Worm (Caenorhabditis elegans) whole organism, early embryonic: ENCODE results near the gene nhr-90.

Experiments
- F13C5.2 ChIP-seq: sonication (generic microtip); optimal IDR thresholded peaks from 2 replicates; lab custom pipeline; 2017; ENCODE audit warnings: mild to moderate bottlenecking, missing genetic modification characterization, inconsistent platforms, missing compliant biosample characterization
- aly-1 ChIP-seq: sonication (generic microtip); optimal IDR thresholded peaks from 2 replicates; lab custom pipeline; 2016; ENCODE audit warnings: missing genetic modification characterization, missing compliant biosample characterization
- ama-1 ChIP-seq: fragments of 150-350 bp; optimal IDR thresholded peaks from 2 replicates; lab custom pipeline; 2014
- ceh-13 ChIP-seq: fragments of 200-800 bp; sonication (Bioruptor generic); optimal IDR thresholded peaks from 2 replicates; lab custom pipeline; 2018; ENCODE audit warnings: mild to moderate bottlenecking, missing genetic modification characterization, missing compliant biosample characterization
- ceh-36 ChIP-seq: sonication (generic microtip); optimal IDR thresholded peaks from 2 replicates; lab custom pipeline; 2016; ENCODE audit warnings: missing genetic modification characterization, inconsistent platforms, missing compliant biosample characterization
- ets-7 ChIP-seq: sonication (generic microtip); optimal IDR thresholded peaks from 2 replicates; lab custom pipeline; 2016; ENCODE audit warnings: missing genotype, missing genetic modification characterization, missing compliant biosample characterization
- flt-1 ChIP-seq: fragments of 200-800 bp; sonication (Bioruptor generic); IDR thresholded peaks from 2 replicates; pipeline ENCODE4 v1.3.6; 2022; ENCODE audit warnings: missing genetic modification characterization, missing compliant biosample characterization
- hmbx-1 ChIP-seq: sonication (generic microtip); optimal IDR thresholded peaks from 2 replicates; lab custom pipeline; 2016; ENCODE audit warnings: mild to moderate bottlenecking, missing genetic modification characterization, missing compliant biosample characterization
- hmg-4 ChIP-seq: fragments of 200-800 bp; sonication (Bioruptor generic); optimal IDR thresholded peaks from 2 replicates; lab custom pipeline; 2018; ENCODE audit warnings: mild to moderate bottlenecking, missing genetic modification characterization, missing compliant biosample characterization
- scrt-1 ChIP-seq: fragments of 200-800 bp; sonication (Bioruptor generic); IDR thresholded peaks from 2 replicates; pipeline ENCODE4 v1.3.6; 2022; ENCODE audit warnings: missing genetic modification characterization, missing compliant biosample characterization
- sea-1 ChIP-seq: fragments of 200-800 bp; sonication (Bioruptor generic); conservative IDR thresholded peaks from 2 replicates; pipeline ENCODE4 v1.3.6; 2022; ENCODE audit warnings: missing genetic modification characterization, missing compliant biosample characterization
- tbx-11 ChIP-seq: fragments of 200-800 bp; sonication (Bioruptor generic); IDR thresholded peaks from 2 replicates; pipeline ENCODE4 v1.3.6; 2022; ENCODE audit warnings: missing genetic modification characterization, missing compliant biosample characterization
- tbx-37 ChIP-seq: fragments of 200-800 bp; sonication (Bioruptor generic); conservative IDR thresholded peaks from 2 replicates; pipeline ENCODE4 v1.3.6; 2022; ENCODE audit warnings: missing genetic modification reagents, missing genetic modification characterization, missing compliant biosample characterization
- tra-4 ChIP-seq: sonication (generic microtip); optimal IDR thresholded peaks from 2 replicates; lab custom pipeline; 2017; ENCODE audit warnings: missing genetic modification characterization, missing compliant biosample characterization

DNA sequence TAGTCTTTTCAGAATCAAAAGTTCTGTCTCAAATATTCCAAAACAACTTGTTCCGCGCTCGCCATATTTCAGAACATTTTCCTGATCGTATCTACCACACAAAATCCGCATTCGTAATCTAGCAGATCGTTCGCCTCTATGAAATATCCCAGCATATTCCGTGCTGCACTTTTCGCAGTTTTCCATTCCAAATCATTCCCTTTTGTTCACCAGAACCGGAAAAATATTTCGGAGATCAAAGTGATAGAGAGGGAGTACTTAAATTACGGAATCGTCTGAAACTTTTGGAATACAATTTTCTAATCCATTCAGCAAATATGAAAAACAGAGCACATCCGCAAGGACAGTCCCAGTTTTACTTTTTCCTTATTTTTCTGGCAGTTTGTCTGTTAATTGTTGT, 22.5 kb upstream of the nhr-90 start, which contains the start of gene K06H6.1:
- TF ChIP-seq sea-1 (GFP tag; lab: Robert Waterston, UW) (no peak), ama-1 (no peak), aly-1 (tag; lab: Kevin White, UChicago) (no peak), ceh-13 (GFP tag; lab: Kevin White, UChicago) (no peak), flt-1 (GFP tag; lab: Robert Waterston, UW) (no peak), hmbx-1 (tag; lab: Kevin White, UChicago) (no peak), hmg-4 (GFP tag; lab: Kevin White, UChicago) (no peak), F13C5.2 (tag; lab: Kevin White, UChicago) (no peak), tbx-37 (GFP tag; lab: Robert Waterston, UW) (no peak), ets-7 (tag; lab: Kevin White, UChicago) (no peak), ceh-36 (tag; lab: Kevin White, UChicago) (no peak), tra-4 (tag; lab: Kevin White, UChicago) (no peak), tbx-11 (GFP tag; lab: Robert Waterston, UW) (no peak), scrt-1 (GFP tag; lab: Robert Waterston, UW) (no peak)
